Fruit fly (Drosophila melanogaster): ENCODE data around the gene CG13875.

Gene CG13875

DNA sequence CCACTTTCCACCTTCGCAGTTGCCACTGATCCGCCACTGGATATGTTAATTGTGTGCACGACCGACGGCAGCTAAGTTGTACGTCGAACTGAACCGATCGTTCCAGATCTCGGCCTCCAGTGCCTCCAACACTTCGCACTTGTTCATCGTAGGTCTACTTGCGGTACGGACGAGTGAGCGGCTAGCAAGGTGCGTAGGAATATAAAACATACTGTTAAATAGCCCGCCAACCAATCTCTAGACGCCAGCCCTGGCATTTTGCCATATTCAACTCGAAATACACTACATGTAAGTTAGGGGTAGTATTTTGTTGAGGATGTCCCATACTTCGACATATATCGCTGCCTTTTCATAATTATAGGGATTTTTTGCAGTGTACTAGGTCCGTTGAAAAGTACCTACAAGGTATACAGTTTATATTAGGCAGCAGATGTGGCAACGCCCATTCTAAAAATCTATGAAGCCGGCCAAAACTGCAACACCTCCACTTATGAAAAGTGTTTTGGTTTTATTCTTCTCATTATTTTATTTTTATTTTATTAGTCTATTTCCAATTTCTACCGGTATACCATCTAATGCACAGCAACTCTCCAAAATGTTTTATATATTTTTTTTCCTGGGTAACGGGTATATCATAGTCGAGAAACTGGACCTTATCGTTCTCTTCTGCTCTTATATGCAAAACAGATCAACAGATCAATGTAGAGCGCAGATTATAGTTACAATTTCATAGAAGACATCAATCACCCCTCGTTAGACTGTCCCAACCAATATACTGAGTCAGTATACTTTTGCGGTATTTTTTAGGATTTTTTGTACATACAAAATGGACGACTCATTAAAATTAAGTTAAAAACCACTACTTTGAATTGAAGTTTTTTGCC lies 43.5 kb downstream of the CG13875 start, which contains the start of the genes pyx and CG33229 (continued):
- no peak for TF ChIP-seq ash1 (GFP tag; optimal IDR thresholded peaks at IDR 0.05)
- peak; percentile 57 for TF ChIP-seq pzg (GFP tag; optimal IDR thresholded peaks at IDR 0.05)
- peak; percentile 86 for TF ChIP-seq Usf (GFP tag; optimal IDR thresholded peaks at IDR 0.05)
- TF ChIP-seq usp (GFP tag; optimal IDR thresholded peaks at IDR 0.05): no peak
- peak; percentile 76 for TF ChIP-seq slou (GFP tag; optimal IDR thresholded peaks at IDR 0.05)
- peak; percentile 92 for TF ChIP-seq CG11456 (GFP tag; IDR thresholded peaks at IDR 0.05)
- no peak for TF ChIP-seq HmgD (GFP tag; optimal IDR thresholded peaks at IDR 0.05)
- peak; percentile 12 for TF ChIP-seq CG2202 (tag; optimal IDR thresholded peaks at IDR 0.05)
- peak; percentile 87 for TF ChIP-seq CG9215 (GFP tag; IDR thresholded peaks at IDR 0.05)
- peak; percentile 19 for TF ChIP-seq CG6854 (GFP tag; optimal IDR thresholded peaks at IDR 0.05)
- peak; percentile 77 for TF ChIP-seq CG7357 (GFP tag; IDR thresholded peaks at IDR 0.05)
- no peak for TF ChIP-seq GATAe (GFP tag; conservative IDR thresholded peaks at IDR 0.05)
- TF ChIP-seq esg (GFP tag; conservative IDR thresholded peaks at IDR 0.05): peak; percentile 77; the same call in 1 of the 2 replicates
- TF ChIP-seq inv (GFP tag; IDR thresholded peaks at IDR 0.05; ENCODE audit: partially characterized antibody): no peak
- TF ChIP-seq Atf3 (GFP tag; optimal IDR thresholded peaks at IDR 0.05): peak; percentile 80
- TF ChIP-seq PHDP (tag; optimal IDR thresholded peaks at IDR 0.05): peak; percentile 75
- peak; percentile 80 for TF ChIP-seq CG14014 (GFP tag; IDR thresholded peaks at IDR 0.05)
- TF ChIP-seq CG1603 (tag; optimal IDR thresholded peaks at IDR 0.05): peak; percentile 67
- peak; percentile 87 for TF ChIP-seq az2 (GFP tag; optimal IDR thresholded peaks at IDR 0.05)
- peak; percentile 49 for TF ChIP-seq Sry-δ (GFP tag; optimal IDR thresholded peaks at IDR 0.05)
- peak; percentile 72 for TF ChIP-seq CG11085 (GFP tag; IDR thresholded peaks at IDR 0.05)
- TF ChIP-seq fd102C (GFP tag; optimal IDR thresholded peaks at IDR 0.05): no peak
- peak; percentile 93 for TF ChIP-seq zf30C (GFP tag; optimal IDR thresholded peaks at IDR 0.05)
- peak; percentile 85 for TF ChIP-seq CG16779 (GFP tag; IDR thresholded peaks at IDR 0.05)
- TF ChIP-seq CG16863 (GFP tag; optimal IDR thresholded peaks at IDR 0.05): peak; percentile 70
- peak; percentile 62 for TF ChIP-seq tap (tag; optimal IDR thresholded peaks at IDR 0.05)
- peak; percentile 76 for TF ChIP-seq CG8290 (GFP tag; optimal IDR thresholded peaks at IDR 0.05)
- TF ChIP-seq CG8290 (tag; optimal IDR thresholded peaks at IDR 0.05): peak in 1 of 2 experiments; percentile 90
- peak; percentile 46 to 75 for TF ChIP-seq bsh (GFP tag; optimal IDR thresholded peaks at IDR 0.05)
- 0 out of 2 replicates have a peak, but pooled peaks have one; percentile 45 for TF ChIP-seq Doc2 (GFP tag; IDR thresholded peaks at IDR 0.05)
- peak; percentile 78 for TF ChIP-seq shn (GFP tag; optimal IDR thresholded peaks at IDR 0.05)
- TF ChIP-seq sisA (GFP tag; IDR thresholded peaks at IDR 0.05): peak; percentile 79
- peak; percentile 69 for TF ChIP-seq slp2 (GFP tag; optimal IDR thresholded peaks at IDR 0.05)
- peak; percentile 60; the same call in 1 of the 3 replicates for TF ChIP-seq so (GFP tag; IDR thresholded peaks at IDR 0.05)
- no peak for TF ChIP-seq fd64A (GFP tag; optimal IDR thresholded peaks at IDR 0.05)
- peak; percentile 93 for TF ChIP-seq E2f2 (GFP tag; IDR thresholded peaks at IDR 0.05)
- TF ChIP-seq Oli (tag; optimal IDR thresholded peaks at IDR 0.05): peak; percentile 87
- peak; percentile 80 for TF ChIP-seq CG4854 (GFP tag; optimal IDR thresholded peaks at IDR 0.05)
- peak; percentile 63 for TF ChIP-seq CG31388 (GFP tag; optimal IDR thresholded peaks at IDR 0.05)
- TF ChIP-seq CG6791 (GFP tag; IDR thresholded peaks at IDR 0.05; ENCODE audit: partially characterized antibody): peak; percentile 34; the same call in 1 of the 3 replicates
- TF ChIP-seq hbn (GFP tag; IDR thresholded peaks at IDR 0.05; ENCODE audit: partially characterized antibody): no peak
- peak; percentile 77 for TF ChIP-seq gfzf (GFP tag; optimal IDR thresholded peaks at IDR 0.05)
- peak; percentile 68 for TF ChIP-seq wor (GFP tag; IDR thresholded peaks at IDR 0.05)
- peak; percentile 37; the same call in 1 of the 2 replicates for TF ChIP-seq chm (GFP tag; IDR thresholded peaks at IDR 0.05)
- TF ChIP-seq dati (GFP tag; IDR thresholded peaks at IDR 0.05): no peak
- no peak for TF ChIP-seq nerfin-2 (GFP tag; IDR thresholded peaks at IDR 0.05; ENCODE audit: partially characterized antibody)
- TF ChIP-seq gro (GFP tag; optimal IDR thresholded peaks at IDR 0.05): peak; percentile 75
- TF ChIP-seq CG12769 (tag; optimal IDR thresholded peaks at IDR 0.05): peak; percentile 80
- TF ChIP-seq unpg (GFP tag; optimal IDR thresholded peaks at IDR 0.05): peak; percentile 74

All from whole organism, embryonic.